Fruit fly (Drosophila melanogaster) whole organism, embryonic: Measurements from ENCODE around the gene gl.
A peak's percentile ranks its signal among the peaks of the same experiment; 100 is the strongest.

Experiments
- B-H2 ChIP-seq: fragments of 200-800 bp; sonication (Bioruptor generic); optimal IDR thresholded peaks from 2 replicates; lab custom pipeline; 2018; ENCODE audit warnings: missing biosample characterization, mild to moderate bottlenecking, missing genetic modification characterization
- BEAF-32 ChIP-seq: fragments of 200-800 bp; sonication (Bioruptor generic); optimal IDR thresholded peaks from 3 replicates; lab custom pipeline; 2017; ENCODE audit warnings: missing biosample characterization, missing genetic modification characterization, mild to moderate bottlenecking, moderate library complexity, missing genetic modification reagents
- Bteb2 ChIP-seq: fragments of 200-800 bp; sonication (Bioruptor generic); optimal IDR thresholded peaks from 2 replicates; lab custom pipeline; 2016; ENCODE audit warnings: missing biosample characterization, missing genetic modification characterization
- CG10366 ChIP-seq: fragments of 200-800 bp; sonication (Bioruptor generic); IDR thresholded peaks from 2 replicates; pipeline ENCODE4 v1.3.6; 2022; ENCODE audit warnings: missing biosample characterization, missing genetic modification characterization
- CG10654 ChIP-seq: fragments of 200-800 bp; sonication (Bioruptor generic); optimal IDR thresholded peaks from 2 replicates; lab custom pipeline; 2016; ENCODE audit warnings: missing biosample characterization, missing genetic modification characterization
- CG11085 ChIP-seq: fragments of 200-800 bp; sonication (Bioruptor generic); IDR thresholded peaks from 2 replicates; pipeline ENCODE4 v1.3.6; 2022; ENCODE audit warnings: missing biosample characterization, missing genetic modification characterization
- CG11560 ChIP-seq: fragments of 200-800 bp; sonication (Bioruptor generic); IDR thresholded peaks from 3 replicates; pipeline ENCODE4 v1.3.6; 2022; ENCODE audit warnings: missing biosample characterization, missing genetic modification characterization
- CG12219 ChIP-seq: fragments of 200-800 bp; sonication (Bioruptor generic); optimal IDR thresholded peaks from 3 replicates; lab custom pipeline; 2018; ENCODE audit warnings: missing biosample characterization, mild to moderate bottlenecking, missing genetic modification characterization
- CG12299 ChIP-seq: fragments of 200-800 bp; sonication (Bioruptor generic); optimal IDR thresholded peaks from 2 replicates; lab custom pipeline; 2018; ENCODE audit warnings: missing biosample characterization, mild to moderate bottlenecking, missing genetic modification characterization
- CG1233 ChIP-seq: fragments of 200-800 bp; sonication (Bioruptor generic); optimal IDR thresholded peaks from 4 replicates; lab custom pipeline; 2018; ENCODE audit warnings: missing biosample characterization, mild to moderate bottlenecking, missing genetic modification characterization
- CG12942 ChIP-seq: fragments of 200-800 bp; sonication (Bioruptor generic); optimal IDR thresholded peaks from 3 replicates; lab custom pipeline; 2016; ENCODE audit warnings: missing biosample characterization, missing genetic modification characterization
- CG14667 ChIP-seq: fragments of 200-800 bp; sonication (Bioruptor generic); IDR thresholded peaks from 2 replicates; pipeline ENCODE4 v1.3.6; 2022; ENCODE audit warnings: missing biosample characterization, missing genetic modification characterization
- CG14710 ChIP-seq: fragments of 200-800 bp; sonication (Bioruptor generic); optimal IDR thresholded peaks from 3 replicates; lab custom pipeline; 2019; ENCODE audit warnings: missing biosample characterization, mild to moderate bottlenecking, missing genetic modification characterization, moderate library complexity
- CG14860 ChIP-seq: fragments of 200-800 bp; sonication (Bioruptor generic); IDR thresholded peaks from 3 replicates; pipeline ENCODE4 v1.3.6; 2022; ENCODE audit warnings: missing biosample characterization, missing genetic modification characterization; ENCODE audit not compliant: partially characterized antibody
- CG15011 ChIP-seq: fragments of 200-800 bp; sonication (Bioruptor generic); optimal IDR thresholded peaks from 3 replicates; lab custom pipeline; 2018; ENCODE audit warnings: missing biosample characterization, mild to moderate bottlenecking, missing genetic modification characterization
- CG16779 ChIP-seq: fragments of 200-800 bp; sonication (Bioruptor generic); IDR thresholded peaks from 2 replicates; pipeline ENCODE4 v1.3.6; 2022; ENCODE audit warnings: missing biosample characterization, missing genetic modification characterization
- CG17385 ChIP-seq: fragments of 200-800 bp; sonication (Bioruptor generic); optimal IDR thresholded peaks from 3 replicates; lab custom pipeline; 2018; ENCODE audit warnings: missing biosample characterization, mild to moderate bottlenecking, missing genetic modification characterization
- CG31365 ChIP-seq: fragments of 200-800 bp; sonication (Bioruptor generic); optimal IDR thresholded peaks from 2 replicates; lab custom pipeline; 2018; ENCODE audit warnings: missing biosample characterization, mild to moderate bottlenecking, missing genetic modification characterization
- CG3407 ChIP-seq: fragments of 200-800 bp; sonication (Bioruptor generic); optimal IDR thresholded peaks from 2 replicates; lab custom pipeline; 2018; ENCODE audit warnings: missing biosample characterization, mild to moderate bottlenecking, missing genetic modification characterization
- CG34422 ChIP-seq: fragments of 200-800 bp; sonication (Bioruptor generic); IDR thresholded peaks from 3 replicates; pipeline ENCODE4 v1.3.6; 2022; ENCODE audit warnings: missing biosample characterization, missing genetic modification characterization
- CG4282 ChIP-seq: fragments of 200-800 bp; sonication (Bioruptor generic); optimal IDR thresholded peaks from 2 replicates; lab custom pipeline; 2016; ENCODE audit warnings: missing biosample characterization, missing genetic modification characterization
- CG43689 ChIP-seq: fragments of 200-800 bp; sonication (Bioruptor generic); IDR thresholded peaks from 2 replicates; pipeline ENCODE4 v1.3.6; 2022; ENCODE audit warnings: missing biosample characterization, missing genetic modification characterization
- CG4707 ChIP-seq: fragments of 200-800 bp; sonication (Bioruptor generic); optimal IDR thresholded peaks from 2 replicates; lab custom pipeline; 2018; ENCODE audit warnings: missing biosample characterization, mild to moderate bottlenecking, missing genetic modification characterization, moderate library complexity
- CG6791 ChIP-seq: fragments of 200-800 bp; sonication (Bioruptor generic); IDR thresholded peaks from 3 replicates; pipeline ENCODE4 v1.3.6; 2022; ENCODE audit warnings: missing biosample characterization, missing genetic modification characterization; ENCODE audit not compliant: partially characterized antibody
- CG7556 ChIP-seq: fragments of 200-800 bp; sonication (Bioruptor generic); optimal IDR thresholded peaks from 2 replicates; lab custom pipeline; 2017; ENCODE audit warnings: missing biosample characterization, mild to moderate bottlenecking, missing genetic modification characterization
- CoRest ChIP-seq: fragments of 200-800 bp; sonication (Bioruptor generic); optimal IDR thresholded peaks from 3 replicates; lab custom pipeline; 2018; ENCODE audit warnings: missing biosample characterization, mild to moderate bottlenecking, missing genetic modification characterization, moderate library complexity
- Dbx ChIP-seq: fragments of 200-800 bp; sonication (Bioruptor generic); IDR thresholded peaks from 3 replicates; pipeline ENCODE4 v1.3.6; 2022; ENCODE audit warnings: missing biosample characterization, missing genetic modification characterization
- Dll ChIP-seq: fragments of 200-800 bp; sonication (Bioruptor generic); IDR thresholded peaks from 4 replicates; pipeline ENCODE4 v1.3.6; 2022; ENCODE audit warnings: missing biosample characterization, missing genetic modification characterization; ENCODE audit not compliant: partially characterized antibody
- ERR ChIP-seq: fragments of 200-800 bp; sonication (Bioruptor generic); optimal IDR thresholded peaks from 2 replicates; lab custom pipeline; 2016; ENCODE audit warnings: missing biosample characterization, missing genetic modification characterization
- Fer3 ChIP-seq: fragments of 200-800 bp; sonication (Bioruptor generic); optimal IDR thresholded peaks from 2 replicates; lab custom pipeline; 2018; ENCODE audit warnings: missing biosample characterization, mild to moderate bottlenecking, missing genetic modification characterization, moderate library complexity
- Hand ChIP-seq: fragments of 200-800 bp; sonication (Bioruptor generic); optimal IDR thresholded peaks from 2 replicates; lab custom pipeline; 2017; ENCODE audit warnings: mild to moderate bottlenecking, missing biosample characterization, missing genetic modification reagents, missing genetic modification characterization
- Med ChIP-seq: fragments of 200-800 bp; sonication (Bioruptor generic); peaks from one replicate; lab custom pipeline; 2016; ENCODE audit warnings: missing biosample characterization, missing genetic modification characterization, mild to moderate bottlenecking, inconsistent platforms, moderate library complexity
- Nf-YA ChIP-seq: fragments of 200-800 bp; sonication (Bioruptor generic); IDR thresholded peaks from 2 replicates; pipeline ENCODE4 v1.3.6; 2022; ENCODE audit warnings: missing biosample characterization, missing genetic modification characterization
- PHDP ChIP-seq: fragments of 200-800 bp; sonication (Bioruptor generic); optimal IDR thresholded peaks from 3 replicates; lab custom pipeline; 2018; ENCODE audit warnings: missing biosample characterization, mild to moderate bottlenecking, missing genetic modification characterization, moderate library complexity
- Ssrp ChIP-seq: fragments of 200-800 bp; sonication (Bioruptor generic); optimal IDR thresholded peaks from 2 replicates; lab custom pipeline; 2018; ENCODE audit warnings: missing biosample characterization, mild to moderate bottlenecking, missing genetic modification characterization, moderate library complexity
- ara ChIP-seq: fragments of 200-800 bp; sonication (Bioruptor generic); IDR thresholded peaks from 2 replicates; pipeline ENCODE4 v1.3.6; 2022; ENCODE audit warnings: missing biosample characterization, missing genetic modification characterization
- cato ChIP-seq: fragments of 200-800 bp; sonication (Bioruptor generic); optimal IDR thresholded peaks from 2 replicates; lab custom pipeline; 2016; ENCODE audit warnings: missing biosample characterization, missing genetic modification characterization, borderline replicate concordance
- crol ChIP-seq: fragments of 200-800 bp; sonication (Bioruptor generic); IDR thresholded peaks from 2 replicates; pipeline ENCODE4 v1.3.6; 2022; ENCODE audit warnings: missing biosample characterization, missing genetic modification characterization
- en ChIP-seq: fragments of 200-800 bp; sonication (Bioruptor generic); optimal IDR thresholded peaks from 2 replicates; lab custom pipeline; 2016; ENCODE audit warnings: missing biosample characterization, missing genetic modification characterization
- esg ChIP-seq: fragments of 200-800 bp; sonication (Bioruptor generic); conservative IDR thresholded peaks from 2 replicates; pipeline ENCODE4 v1.3.6; 2022; ENCODE audit warnings: missing biosample characterization, missing genetic modification characterization
- gt ChIP-seq: fragments of 200-800 bp; sonication (Bioruptor generic); IDR thresholded peaks from 2 replicates; pipeline ENCODE4 v1.3.6; 2022; ENCODE audit warnings: missing biosample characterization, missing genetic modification characterization
- hkb ChIP-seq, 2 experiments: fragments of 200-800 bp in 1 of 2; fragments of >200 bp in 1 of 2; sonication (Bioruptor generic) in 1 of 2; IDR thresholded peaks in 1 of 2; optimal IDR thresholded peaks in 1 of 2; 2 replicates each; pipeline versions ENCODE4 v1.3.6 to Lab custom; 2017 to 2022; ENCODE audit warnings: missing biosample characterization in 1 of 2, missing genetic modification characterization in 1 of 2
- insv ChIP-seq, 2 experiments: fragments of 200-800 bp; sonication (Bioruptor generic); optimal IDR thresholded peaks; 3 replicates each; lab custom pipeline; 2016 to 2018; ENCODE audit warnings: missing biosample characterization in 2 of 2, missing genetic modification characterization in 2 of 2
- inv ChIP-seq: fragments of 200-800 bp; sonication (Bioruptor generic); IDR thresholded peaks from 2 replicates; pipeline ENCODE4 v1.3.6; 2022; ENCODE audit warnings: missing biosample characterization, missing genetic modification characterization; ENCODE audit not compliant: partially characterized antibody
- mirr ChIP-seq: fragments of 200-800 bp; sonication (Bioruptor generic); optimal IDR thresholded peaks from 3 replicates; lab custom pipeline; 2018; ENCODE audit warnings: missing biosample characterization, mild to moderate bottlenecking, missing genetic modification characterization
- otp ChIP-seq: fragments of 200-800 bp; sonication (Bioruptor generic); IDR thresholded peaks from 3 replicates; pipeline ENCODE4, ENCODE4 v1.3.6; 2022; ENCODE audit warnings: missing biosample characterization, missing genetic modification characterization
- shn ChIP-seq: fragments of 200-800 bp; sonication (Bioruptor generic); optimal IDR thresholded peaks from 3 replicates; lab custom pipeline; 2016; ENCODE audit warnings: missing biosample characterization, missing genetic modification characterization
- sim ChIP-seq: fragments of 200-800 bp; sonication (Bioruptor generic); IDR thresholded peaks from 2 replicates; pipeline ENCODE4 v1.3.6; 2022; ENCODE audit warnings: missing biosample characterization, missing genetic modification characterization
- slp2 ChIP-seq: fragments of 200-800 bp; sonication (Bioruptor generic); optimal IDR thresholded peaks from 2 replicates; lab custom pipeline; 2016; ENCODE audit warnings: missing biosample characterization, missing genetic modification characterization
- stwl ChIP-seq: fragments of 200-800 bp; sonication (Bioruptor generic); optimal IDR thresholded peaks from 3 replicates; lab custom pipeline; 2018; ENCODE audit warnings: missing biosample characterization, mild to moderate bottlenecking, missing genetic modification characterization, moderate library complexity

The gl gene

DNA sequence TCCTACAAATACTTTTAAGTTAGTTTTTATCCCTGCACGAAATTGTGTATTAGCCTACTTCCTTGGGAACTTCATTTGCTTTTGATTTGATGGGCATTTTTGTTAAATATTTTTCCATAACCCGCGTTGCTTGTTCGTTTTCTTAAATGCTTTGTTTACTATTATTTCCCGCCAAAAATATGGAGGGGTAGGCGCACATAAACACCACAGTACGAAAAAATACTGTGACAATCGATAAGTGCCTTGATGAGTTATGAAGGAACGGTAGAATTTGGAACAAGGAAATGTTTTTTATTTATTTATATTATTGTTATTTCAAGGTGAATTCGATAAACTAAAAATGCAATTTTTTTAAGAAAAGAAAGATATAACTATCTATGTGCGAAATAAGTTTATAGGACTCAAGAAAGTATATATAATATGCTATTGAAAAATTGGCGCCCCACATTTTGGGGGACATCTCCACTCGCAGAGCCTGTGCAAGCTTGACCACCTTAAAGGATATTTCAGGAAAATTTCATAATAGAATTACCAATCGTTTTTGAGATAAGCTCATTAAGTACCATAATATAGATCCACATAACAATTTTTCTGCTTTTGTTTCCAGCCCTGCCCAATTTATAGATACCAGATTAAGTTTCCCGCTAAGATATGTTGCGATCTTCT is 6.4 kb downstream of the gl start, which contains the start of the genes WRNexo and Nup43 (continued):
- no peak for TF ChIP-seq hkb (optimal IDR thresholded peaks at IDR 0.05; lab: Kevin White, UChicago)
- no peak for TF ChIP-seq hkb (GFP tag; IDR thresholded peaks at IDR 0.05; lab: Robert Waterston, UW)
- TF ChIP-seq CG11560 = no peak
- TF ChIP-seq CG4282 (GFP tag; lab: Kevin White, UChicago) = no peak
- TF ChIP-seq PHDP = no peak
- TF ChIP-seq en (GFP tag; lab: Kevin White, UChicago) = no peak
- no peak for TF ChIP-seq ara (GFP tag; lab: Robert Waterston, UW)
- TF ChIP-seq crol (GFP tag; lab: Robert Waterston, UW) = no peak
- TF ChIP-seq Ssrp (tag; lab: Kevin White, UChicago) = no peak
- TF ChIP-seq cato (GFP tag; lab: Kevin White, UChicago) = peak; percentile 33
- TF ChIP-seq CG17385 (GFP tag; lab: Kevin White, UChicago) = no peak
- TF ChIP-seq Nf-YA (GFP tag; lab: Robert Waterston, UW) = no peak
- no peak for TF ChIP-seq gt
- TF ChIP-seq CG15011 = no peak
- no peak for TF ChIP-seq mirr
- TF ChIP-seq CG14667 (GFP tag; lab: Robert Waterston, UW) = no peak
- TF ChIP-seq ERR (GFP tag; lab: Kevin White, UChicago) = no peak
- TF ChIP-seq inv (GFP tag; lab: Robert Waterston, UW) = no peak
- TF ChIP-seq shn (GFP tag; lab: Kevin White, UChicago) = peak; percentile 17
- TF ChIP-seq slp2 = peak; percentile 43
- TF ChIP-seq CG3407 (GFP tag; lab: Kevin White, UChicago) = no peak
- TF ChIP-seq CG14710 (tag; lab: Kevin White, UChicago) = peak; percentile 51
- no peak for TF ChIP-seq CG11085 (GFP tag; lab: Robert Waterston, UW)
- TF ChIP-seq B-H2 (GFP tag; lab: Kevin White, UChicago) = no peak
- no peak for TF ChIP-seq CG7556 (GFP tag; lab: Kevin White, UChicago)
- peak; percentile 79 for TF ChIP-seq Med (GFP tag; lab: Kevin White, UChicago)
- no peak for TF ChIP-seq otp (GFP tag; lab: Robert Waterston, UW)
- peak; percentile 25 for TF ChIP-seq CG10654 (GFP tag; lab: Kevin White, UChicago)
- TF ChIP-seq Hand = no peak
- no peak for TF ChIP-seq sim (GFP tag; lab: Robert Waterston, UW)
- TF ChIP-seq CG34422 (GFP tag; lab: Robert Waterston, UW) = peak; percentile 62; the same call in 2 of the 3 replicates
- TF ChIP-seq Dbx (GFP tag; lab: Robert Waterston, UW) = no peak
- TF ChIP-seq CG1233 (GFP tag; lab: Kevin White, UChicago) = no peak
- peak; percentile 69 for TF ChIP-seq CoRest
- TF ChIP-seq Fer3 = no peak
- TF ChIP-seq CG12219 (GFP tag; lab: Kevin White, UChicago) = no peak
- TF ChIP-seq CG43689 (GFP tag; lab: Robert Waterston, UW) = no peak
- no peak for TF ChIP-seq Bteb2 (GFP tag; lab: Kevin White, UChicago)
- no peak for TF ChIP-seq Dll (GFP tag; lab: Robert Waterston, UW)
- no peak for TF ChIP-seq insv (GFP tag; optimal IDR thresholded peaks at IDR 0.05; lab: Kevin White, UChicago)
- TF ChIP-seq CG10366 (GFP tag; lab: Robert Waterston, UW) = peak; percentile 32; the same call in 1 of the 2 replicates
- TF ChIP-seq CG6791 (GFP tag; lab: Robert Waterston, UW) = no peak
- peak; percentile 37 for TF ChIP-seq stwl
- TF ChIP-seq CG14860 (GFP tag; lab: Robert Waterston, UW) = no peak
- TF ChIP-seq CG12299 (tag; lab: Kevin White, UChicago) = no peak
- TF ChIP-seq BEAF-32 (GFP tag; lab: Kevin White, UChicago) = peak; percentile 37
- TF ChIP-seq CG16779 = no peak
- TF ChIP-seq CG12942 (GFP tag; lab: Kevin White, UChicago) = peak; percentile 28
- no peak for TF ChIP-seq esg
- no peak for TF ChIP-seq CG4707 (GFP tag; lab: Kevin White, UChicago)
- no peak for TF ChIP-seq CG31365 (tag; lab: Kevin White, UChicago)
